Fruit fly (Drosophila melanogaster): Measurements from ENCODE around the gene CG4367.

dm6 chr3R:20288069-20288468 is 16.7 kb downstream of the CG4367 start:
- TF ChIP-seq toe (GFP tag; optimal IDR thresholded peaks at IDR 0.05) = no peak
- no peak for TF ChIP-seq Clk (GFP tag; optimal IDR thresholded peaks at IDR 0.05)
- TF ChIP-seq CG33017 (tag; optimal IDR thresholded peaks at IDR 0.05) = no peak
- TF ChIP-seq pad (GFP tag; optimal IDR thresholded peaks at IDR 0.05) = no peak
- TF ChIP-seq CG7101 (tag; optimal IDR thresholded peaks at IDR 0.05) = no peak
- TF ChIP-seq Crg-1 (GFP tag; optimal IDR thresholded peaks at IDR 0.05) = no peak
- TF ChIP-seq CG5204 (GFP tag; optimal IDR thresholded peaks at IDR 0.05) = no peak
- no peak for TF ChIP-seq Hr96 (GFP tag; optimal IDR thresholded peaks at IDR 0.05)
- no peak for TF ChIP-seq CG12768 (GFP tag; optimal IDR thresholded peaks at IDR 0.05)
- TF ChIP-seq cnc (optimal IDR thresholded peaks at IDR 0.05) = no peak

Measured in whole organism, adult.